Worm (Caenorhabditis elegans) whole organism, L2 larva: ENCODE measurements around the gene C17B7.12.

ENCODE experiments used
- nhr-10 ChIP-seq: sonication (generic microtip); optimal IDR thresholded peaks from 2 replicates; lab custom pipeline; 2017; ENCODE audit warnings: missing biosample characterization, missing genetic modification characterization
- nhr-12 ChIP-seq: fragments of 150-350 bp; optimal IDR thresholded peaks from 2 replicates; lab custom pipeline; 2014; ENCODE audit warnings: missing biosample characterization, missing genetic modification characterization

- no peak for TF ChIP-seq nhr-12 (tag; lab: Kevin White, UChicago)
- no peak for TF ChIP-seq nhr-10 (tag; lab: Kevin White, UChicago)
Measured at ce11 chrV:3376973-3377372, 23.9 kb downstream of the C17B7.12 start, which contains the start of gene srbc-2.
